Worm (Caenorhabditis elegans): ENCODE measurements around the gene sft-4.

The sft-4 gene

DNA sequence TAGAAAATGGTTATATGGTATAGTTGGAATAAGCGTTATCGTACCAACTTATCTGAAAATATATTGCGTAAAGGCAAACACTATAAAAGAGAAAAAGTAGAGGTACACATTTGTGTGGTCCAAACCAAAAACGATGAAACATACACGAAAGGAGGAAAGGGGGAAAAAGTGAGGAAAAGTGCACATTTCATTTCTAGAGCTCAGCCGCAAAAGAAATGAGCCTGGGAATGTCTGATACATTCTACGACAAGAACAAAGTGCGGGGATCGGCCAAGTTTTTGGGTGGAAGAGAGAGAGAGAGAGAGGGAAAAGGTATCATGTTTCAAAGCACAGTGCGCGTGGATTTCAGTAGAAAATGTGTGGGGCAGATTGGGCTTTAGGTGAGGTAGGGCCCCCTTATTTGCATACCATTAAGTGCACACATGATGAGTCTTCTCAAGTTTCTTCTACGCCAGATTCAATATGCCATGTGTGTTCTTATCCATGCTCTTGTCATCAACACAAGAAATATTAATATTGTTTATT is 46.7 kb downstream of the sft-4 start, which contains the start of gene rgs-6:
rgs-6 (minus strand) TSS at position 51 of the 525 bp plus-strand sequence.
- TF ChIP-seq jun-1 (tag; optimal IDR thresholded peaks at IDR 0.05) (no peak), xbp-1 (tag; optimal IDR thresholded peaks at IDR 0.05) (no peak), C34B4.2 (tag; optimal IDR thresholded peaks at IDR 0.05) (no peak), snu-23 (GFP tag; optimal IDR thresholded peaks at IDR 0.05) (no peak), lin-13 (GFP tag; optimal IDR thresholded peaks at IDR 0.05) (no peak), egl-13 (tag; optimal IDR thresholded peaks at IDR 0.05) (no peak), ceh-63 (GFP tag; optimal IDR thresholded peaks at IDR 0.05) (no peak), alr-1 (tag; optimal IDR thresholded peaks at IDR 0.05; ENCODE audit: borderline replicate concordance) (no peak), fkh-10 (GFP tag; optimal IDR thresholded peaks at IDR 0.05) (no peak), pqm-1 (tag; optimal IDR thresholded peaks at IDR 0.05) (no peak), blmp-1 (tag; optimal IDR thresholded peaks at IDR 0.05) (no peak), ceh-82 (tag; optimal IDR thresholded peaks at IDR 0.05) (no peak), lin-15B (tag; optimal IDR thresholded peaks at IDR 0.05) (no peak), sox-4 (tag; optimal IDR thresholded peaks at IDR 0.05) (no peak)

DNA sequence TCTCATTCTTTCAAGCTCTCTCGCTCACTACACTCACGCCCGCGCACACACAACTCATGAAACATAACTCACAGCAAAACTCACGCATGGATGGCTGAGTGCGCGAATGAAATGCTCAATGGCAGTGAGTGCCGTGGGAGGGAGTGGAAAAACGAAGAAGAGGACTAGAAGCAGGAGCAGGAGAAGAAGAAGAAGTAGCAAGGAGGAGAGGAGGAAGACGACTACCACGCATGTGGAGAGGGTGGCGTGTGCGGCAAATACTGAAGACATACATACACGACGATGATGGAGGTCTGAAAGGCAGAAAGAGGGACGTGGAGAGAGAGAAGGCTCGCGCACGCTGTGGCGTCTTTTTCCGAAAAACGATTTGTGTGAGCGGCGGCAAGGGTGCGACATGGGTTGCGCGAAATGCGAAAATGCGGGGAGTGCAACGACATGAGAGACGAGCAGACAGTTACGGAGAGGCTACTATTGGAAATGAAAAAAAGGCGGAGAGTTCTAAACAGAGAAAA is 51.5 kb downstream of the sft-4 start:
- TF ChIP-seq lir-3 (tag; optimal IDR thresholded peaks at IDR 0.05; ENCODE audit: poor library complexity): peak; percentile 27
- TF ChIP-seq ceh-63 (GFP tag; optimal IDR thresholded peaks at IDR 0.05): no peak
- TF ChIP-seq jun-1 (tag; optimal IDR thresholded peaks at IDR 0.05): peak; percentile 54
- TF ChIP-seq nhr-84 (tag; optimal IDR thresholded peaks at IDR 0.05): no peak
- no peak for TF ChIP-seq ces-1 (GFP tag; optimal IDR thresholded peaks at IDR 0.05)
- TF ChIP-seq snu-23 (GFP tag; optimal IDR thresholded peaks at IDR 0.05): peak; percentile 67
- TF ChIP-seq isw-1 (GFP tag; IDR thresholded peaks at IDR 0.05): no peak; the same call in none of the 2 replicates
- peak; percentile 91 for TF ChIP-seq fkh-8 (tag; optimal IDR thresholded peaks at IDR 0.05)
- peak; percentile 79 for TF ChIP-seq egl-13 (tag; optimal IDR thresholded peaks at IDR 0.05)
- TF ChIP-seq aly-2 (tag; optimal IDR thresholded peaks at IDR 0.05): no peak
- no peak for TF ChIP-seq lin-39 (tag; optimal IDR thresholded peaks at IDR 0.05)
- TF ChIP-seq nhr-12 (tag; optimal IDR thresholded peaks at IDR 0.05): no peak
- TF ChIP-seq mdl-1 (tag; optimal IDR thresholded peaks at IDR 0.05): peak in 1 of 2 experiments; percentile 14
- TF ChIP-seq mep-1 (tag; optimal IDR thresholded peaks at IDR 0.05): peak; percentile 66
- no peak for TF ChIP-seq skn-1 (tag; optimal IDR thresholded peaks at IDR 0.05)
- no peak for TF ChIP-seq alr-1 (tag; optimal IDR thresholded peaks at IDR 0.05; ENCODE audit: borderline replicate concordance)
- no peak for TF ChIP-seq unc-62 (GFP tag; optimal IDR thresholded peaks at IDR 0.05)
- TF ChIP-seq efl-1 (optimal IDR thresholded peaks at IDR 0.05): peak; percentile 4 to 23
- TF ChIP-seq efl-1 (GFP tag; optimal IDR thresholded peaks at IDR 0.05 in 1 of 2): peak in 1 of 2 experiments; percentile 78
- peak; percentile 26 for TF ChIP-seq irx-1 (tag; optimal IDR thresholded peaks at IDR 0.05)
- TF ChIP-seq sox-4 (tag; optimal IDR thresholded peaks at IDR 0.05): peak; percentile 54
- peak; percentile 79 for TF ChIP-seq tbx-2 (tag; optimal IDR thresholded peaks at IDR 0.05)
- no peak for TF ChIP-seq blmp-1 (tag; optimal IDR thresholded peaks at IDR 0.05)
- no peak for TF ChIP-seq pag-3 (tag; optimal IDR thresholded peaks at IDR 0.05; ENCODE audit: borderline replicate concordance, insufficient read depth)
- no peak for TF ChIP-seq hlh-4 (tag; optimal IDR thresholded peaks at IDR 0.05)
- peak; percentile 24 for TF ChIP-seq nhr-19 (GFP tag; conservative IDR thresholded peaks at IDR 0.05)
- TF ChIP-seq C34B4.2 (tag; optimal IDR thresholded peaks at IDR 0.05): no peak
- TF ChIP-seq lin-13 (GFP tag; optimal IDR thresholded peaks at IDR 0.05): peak; percentile 26
- no peak for TF ChIP-seq efl-3 (GFP tag; optimal IDR thresholded peaks at IDR 0.05)
- no peak for TF ChIP-seq nhr-237 (tag; optimal IDR thresholded peaks at IDR 0.05)
- TF ChIP-seq unc-98 (GFP tag; IDR thresholded peaks at IDR 0.05): no peak
- TF ChIP-seq ceh-88 (GFP tag; IDR thresholded peaks at IDR 0.05): no peak
- TF ChIP-seq xbp-1 (tag; optimal IDR thresholded peaks at IDR 0.05): peak; percentile 54
- no peak for TF ChIP-seq Y116A8C.19 (tag; optimal IDR thresholded peaks at IDR 0.05; ENCODE audit: borderline replicate concordance)
- TF ChIP-seq sup-37 (GFP tag; optimal IDR thresholded peaks at IDR 0.05): no peak
- TF ChIP-seq fos-1 (tag; optimal IDR thresholded peaks at IDR 0.05): peak; percentile 35
- TF ChIP-seq mab-9 (GFP tag; IDR thresholded peaks at IDR 0.05): no peak
- no peak for TF ChIP-seq grh-1 (GFP tag; IDR thresholded peaks at IDR 0.05)
- no peak for TF ChIP-seq nhr-28 (tag; optimal IDR thresholded peaks at IDR 0.05)
- no peak for TF ChIP-seq tlp-1 (tag; optimal IDR thresholded peaks at IDR 0.05)
- peak; percentile 18 for TF ChIP-seq F16B12.6 (tag; optimal IDR thresholded peaks at IDR 0.05)
- no peak for TF ChIP-seq vab-15 (tag; optimal IDR thresholded peaks at IDR 0.05)
- peak in 1 of 2 experiments; percentile 61 for TF ChIP-seq egl-27 (tag; optimal IDR thresholded peaks at IDR 0.05)
- no peak for TF ChIP-seq ceh-90 (tag; optimal IDR thresholded peaks at IDR 0.05)
- no peak for TF ChIP-seq lin-35 (GFP tag; optimal IDR thresholded peaks at IDR 0.05)
